Fruit fly (Drosophila melanogaster) whole organism: ENCODE measurements around the gene CG13806.

Experiments used
- Dll ChIP-seq: fragments of >200 bp; optimal IDR thresholded peaks from 2 replicates; lab custom pipeline; 2017
- pan ChIP-seq: fragments of >200 bp; optimal IDR thresholded peaks from 2 replicates; lab custom pipeline; 2017
- psq ChIP-seq: fragments of >200 bp; optimal IDR thresholded peaks from 2 replicates; lab custom pipeline; 2017
- usp ChIP-seq: fragments of >200 bp; optimal IDR thresholded peaks from 2 replicates; lab custom pipeline; 2017; ENCODE audit warnings: missing biosample characterization, missing genetic modification characterization, mixed read lengths

DNA sequence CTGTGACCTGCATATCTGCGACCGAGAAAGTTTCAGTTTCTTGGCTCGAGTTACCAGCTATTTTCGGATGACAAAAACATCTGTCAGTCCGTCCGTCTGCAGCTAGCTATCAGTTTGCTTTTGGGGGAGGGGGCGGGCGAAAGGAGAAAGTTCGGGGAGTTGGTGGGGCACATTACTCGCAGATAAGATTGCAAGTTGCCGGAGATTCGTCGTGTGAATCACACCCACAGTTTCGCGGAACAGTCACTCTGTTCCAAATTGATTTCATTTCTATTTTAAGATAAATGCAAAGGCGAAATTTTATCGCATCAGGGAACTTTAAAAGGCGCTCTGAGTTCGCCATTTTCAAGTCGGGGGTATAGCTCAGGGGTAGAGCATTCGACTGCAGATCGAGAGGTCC lies 7.2 kb downstream of the CG13806 start:
- TF ChIP-seq usp (GFP tag; lab: Kevin White, UChicago) (no peak), pan (lab: Kevin White, UChicago) (no peak), psq (lab: Kevin White, UChicago) (no peak), Dll (lab: Kevin White, UChicago) (no peak)
